Worm (Caenorhabditis elegans): ENCODE results near the gene srlf-17.
"Not testable (repeated sequence)": the region's sequence is repeated elsewhere in the genome, so short reads cannot be mapped to it uniquely, and the experiment has no call there.

DNA sequence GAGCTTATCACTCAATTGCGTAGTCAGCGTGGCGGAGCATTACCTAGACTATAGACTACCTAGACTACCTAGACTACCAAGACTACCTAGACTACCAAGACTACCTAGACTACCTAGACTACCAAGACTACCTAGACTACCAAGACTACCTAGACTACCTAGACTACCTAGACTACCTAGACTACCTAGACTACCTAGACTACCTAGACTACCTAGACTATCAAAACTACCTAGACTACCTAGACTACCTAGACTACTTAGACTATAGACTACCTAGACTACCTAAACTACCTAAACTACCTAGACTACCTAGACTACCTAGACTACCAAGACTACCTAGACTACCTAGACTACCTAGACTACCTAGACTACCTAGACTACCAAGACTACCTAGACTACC, 31.6 kb downstream of the srlf-17 start:
- TF ChIP-seq egl-27 (tag; optimal IDR thresholded peaks at IDR 0.05); hlh-11 (tag; optimal IDR thresholded peaks at IDR 0.05); unc-62 (tag; optimal IDR thresholded peaks at IDR 0.05); daf-12 (tag; optimal IDR thresholded peaks at IDR 0.05); Y105C5A.15 (GFP tag; IDR thresholded peaks at IDR 0.05); nhr-48 (tag; optimal IDR thresholded peaks at IDR 0.05); nhr-28 (tag; optimal IDR thresholded peaks at IDR 0.05); F44E2.7 (GFP tag; IDR thresholded peaks at IDR 0.05): not testable (repeated sequence)
- peak in 1 of 2 experiments; percentile 96 for TF ChIP-seq unc-62 (GFP tag; optimal IDR thresholded peaks at IDR 0.05 in 1 of 2)
